Fruit fly (Drosophila melanogaster): Measurements from ENCODE around the gene Past1.

Gene Past1

dm6 chr3R:12727944-12728649 is 31.0 kb downstream of the Past1 start (continued):
- TF ChIP-seq CG12071 (GFP tag; optimal IDR thresholded peaks at IDR 0.05) (no peak), pum (GFP tag; optimal IDR thresholded peaks at IDR 0.05) (peak; percentile 20), esg (GFP tag; conservative IDR thresholded peaks at IDR 0.05) (no peak; the same call in 1 of the 2 replicates), trh (GFP tag; optimal IDR thresholded peaks at IDR 0.05) (no peak), NK7.1 (GFP tag; optimal IDR thresholded peaks at IDR 0.05) (no peak), CG10959 (GFP tag; IDR thresholded peaks at IDR 0.05) (no peak), aop (GFP tag; IDR thresholded peaks at IDR 0.05) (no peak), HLHmδ (GFP tag; optimal IDR thresholded peaks at IDR 0.05) (no peak), Dfd (GFP tag; optimal IDR thresholded peaks at IDR 0.05) (no peak), CG12155 (GFP tag; optimal IDR thresholded peaks at IDR 0.05) (no peak), CG13894 (tag; optimal IDR thresholded peaks at IDR 0.05) (no peak), Hey (tag; optimal IDR thresholded peaks at IDR 0.05) (no peak), CG1602 (GFP tag; optimal IDR thresholded peaks at IDR 0.05) (no peak), mld (GFP tag; IDR thresholded peaks at IDR 0.05; ENCODE audit: partially characterized antibody) (no peak), HLH4C (GFP tag; IDR thresholded peaks at IDR 0.05; ENCODE audit: partially characterized antibody) (no peak), CG17328 (GFP tag; IDR thresholded peaks at IDR 0.05) (no peak), h (optimal IDR thresholded peaks at IDR 0.05) (no peak), CG17612 (GFP tag; IDR thresholded peaks at IDR 0.05) (no peak), Atf3 (GFP tag; optimal IDR thresholded peaks at IDR 0.05) (no peak), sc (optimal IDR thresholded peaks at IDR 0.05) (no peak), sc (GFP tag; optimal IDR thresholded peaks at IDR 0.05) (no peak), CG16863 (GFP tag; optimal IDR thresholded peaks at IDR 0.05) (no peak), shn (GFP tag; optimal IDR thresholded peaks at IDR 0.05) (no peak), CG11398 (GFP tag; optimal IDR thresholded peaks at IDR 0.05) (no peak), al (GFP tag; IDR thresholded peaks at IDR 0.05) (peak; percentile 17; the same call in 1 of the 2 replicates), gsb (GFP tag; IDR thresholded peaks at IDR 0.05) (no peak), Dp (GFP tag; optimal IDR thresholded peaks at IDR 0.05) (no peak), CG11085 (GFP tag; IDR thresholded peaks at IDR 0.05) (no peak), toy (GFP tag; IDR thresholded peaks at IDR 0.05) (no peak), wdn (GFP tag; IDR thresholded peaks at IDR 0.05) (no peak), Max (GFP tag; optimal IDR thresholded peaks at IDR 0.05) (no peak), CG2202 (tag; optimal IDR thresholded peaks at IDR 0.05) (no peak), Rx (GFP tag; IDR thresholded peaks at IDR 0.05) (peak; percentile 46; the same call in 1 of the 2 replicates), CG17568 (GFP tag; optimal IDR thresholded peaks at IDR 0.05) (no peak), tin (GFP tag; optimal IDR thresholded peaks at IDR 0.05) (peak; percentile 9), CoRest (tag; optimal IDR thresholded peaks at IDR 0.05) (no peak), D (optimal IDR thresholded peaks at IDR 0.05) (no peak), D (GFP tag; optimal IDR thresholded peaks at IDR 0.05) (no peak), Sox100B (GFP tag; optimal IDR thresholded peaks at IDR 0.05) (no peak), Ada2b (GFP tag; IDR thresholded peaks at IDR 0.05) (peak; percentile 31; the same call in 1 of the 2 replicates), CG18476 (GFP tag; optimal IDR thresholded peaks at IDR 0.05) (no peak), CG15073 (GFP tag; optimal IDR thresholded peaks at IDR 0.05) (no peak), CG7928 (GFP tag; optimal IDR thresholded peaks at IDR 0.05) (no peak), pzg (GFP tag; optimal IDR thresholded peaks at IDR 0.05) (no peak), sima (GFP tag; optimal IDR thresholded peaks at IDR 0.05) (no peak), CG14050 (GFP tag; IDR thresholded peaks at IDR 0.05) (peak; percentile 36; the same call in 2 of the 3 replicates), klu (GFP tag; IDR thresholded peaks at IDR 0.05) (no peak), CG10431 (GFP tag; optimal IDR thresholded peaks at IDR 0.05) (no peak), slbo (GFP tag; IDR thresholded peaks at IDR 0.05) (peak; percentile 44), gcm (GFP tag; optimal IDR thresholded peaks at IDR 0.05) (no peak), CG33557 (GFP tag; optimal IDR thresholded peaks at IDR 0.05) (no peak), CG11723 (GFP tag; optimal IDR thresholded peaks at IDR 0.05) (no peak)

Data from whole organism, embryonic.